Worm (Caenorhabditis elegans) whole organism, young adult: ENCODE results near the gene taf-3.

Experiments used
- B0261.1 ChIP-seq: sonication (generic microtip); optimal IDR thresholded peaks from 2 replicates; lab custom pipeline; 2016; ENCODE audit warnings: mild to moderate bottlenecking, missing genetic modification characterization, moderate library complexity, missing compliant biosample characterization
- C06A6.2 ChIP-seq: fragments of 200-800 bp; sonication (Bioruptor generic); conservative IDR thresholded peaks from 2 replicates; pipeline ENCODE4 v1.3.6; 2022; ENCODE audit warnings: missing genetic modification characterization, missing compliant biosample characterization
- D2030.7 ChIP-seq: fragments of 200-800 bp; sonication (Bioruptor generic); IDR thresholded peaks from 2 replicates; pipeline ENCODE4 v1.3.6; 2022; ENCODE audit warnings: missing genetic modification reagents, missing genetic modification characterization, missing compliant biosample characterization
- F22D6.2 ChIP-seq: sonication (generic microtip); optimal IDR thresholded peaks from 2 replicates; lab custom pipeline; 2016; ENCODE audit warnings: mild to moderate bottlenecking, missing genetic modification characterization, missing compliant biosample characterization
- F52B5.7 ChIP-seq: sonication (generic microtip); optimal IDR thresholded peaks from 2 replicates; lab custom pipeline; 2016; ENCODE audit warnings: mild to moderate bottlenecking, missing genetic modification characterization, missing compliant biosample characterization
- F55B11.4 ChIP-seq: sonication (generic microtip); optimal IDR thresholded peaks from 2 replicates; lab custom pipeline; 2016; ENCODE audit warnings: missing compliant biosample characterization, missing genetic modification characterization, borderline replicate concordance; ENCODE audit not compliant: insufficient read depth
- K11D2.4 ChIP-seq: fragments of 200-800 bp; sonication (Bioruptor generic); IDR thresholded peaks from 2 replicates; pipeline ENCODE4 v1.3.6; 2022; ENCODE audit warnings: missing genetic modification reagents, missing genetic modification characterization, missing compliant biosample characterization
- K12H6.12 ChIP-seq: fragments of 200-800 bp; sonication (Bioruptor generic); optimal IDR thresholded peaks from 2 replicates; lab custom pipeline; 2018; ENCODE audit warnings: mild to moderate bottlenecking, missing genetic modification characterization, missing compliant biosample characterization
- akir-1 ChIP-seq: fragments of 200-800 bp; sonication (Bioruptor generic); optimal IDR thresholded peaks from 2 replicates; lab custom pipeline; 2018; ENCODE audit warnings: mild to moderate bottlenecking, missing genetic modification characterization, moderate library complexity, missing compliant biosample characterization
- athp-1 ChIP-seq: sonication (generic microtip); optimal IDR thresholded peaks from 2 replicates; lab custom pipeline; 2017; ENCODE audit warnings: mild to moderate bottlenecking, missing genetic modification characterization, missing compliant biosample characterization
- attf-6 ChIP-seq: fragments of 200-800 bp; sonication (Bioruptor generic); IDR thresholded peaks from 2 replicates; pipeline ENCODE4 v1.3.6; 2022; ENCODE audit warnings: missing genetic modification reagents, missing genetic modification characterization, missing compliant biosample characterization
- cebp-1 ChIP-seq, 2 experiments: fragments of 200-800 bp in 1 of 2; sonication (Bioruptor generic) in 1 of 2; sonication (generic microtip) in 1 of 2; IDR thresholded peaks in 1 of 2; optimal IDR thresholded peaks in 1 of 2; 2 replicates each; pipeline versions ENCODE4 v1.3.6 to Lab custom; 2017 to 2022; ENCODE audit warnings: missing compliant biosample characterization in 2 of 2, missing genetic modification characterization in 2 of 2, mild to moderate bottlenecking in 1 of 2, missing genetic modification reagents in 1 of 2, moderate library complexity in 1 of 2
- ceh-100 ChIP-seq: fragments of 200-800 bp; sonication (Bioruptor generic); IDR thresholded peaks from 2 replicates; pipeline ENCODE4 v1.3.6; 2022; ENCODE audit warnings: missing genetic modification reagents, missing genetic modification characterization, missing compliant biosample characterization
- ceh-58 ChIP-seq: fragments of 200-800 bp; sonication (Bioruptor generic); IDR thresholded peaks from 2 replicates; pipeline ENCODE4 v1.3.6; 2022; ENCODE audit warnings: missing genetic modification characterization, missing compliant biosample characterization
- dox-1 ChIP-seq: fragments of 200-800 bp; sonication (Bioruptor generic); IDR thresholded peaks from 2 replicates; pipeline ENCODE4 v1.3.6; 2022; ENCODE audit warnings: missing genetic modification reagents, missing genetic modification characterization, missing compliant biosample characterization
- egrh-3 ChIP-seq: fragments of 200-800 bp; sonication (Bioruptor generic); IDR thresholded peaks from 2 replicates; pipeline ENCODE4 v1.3.6; 2022; ENCODE audit warnings: missing genetic modification reagents, missing genetic modification characterization, missing compliant biosample characterization
- gei-17 ChIP-seq: fragments of 200-800 bp; sonication (Bioruptor generic); optimal IDR thresholded peaks from 2 replicates; lab custom pipeline; 2018; ENCODE audit warnings: mild to moderate bottlenecking, missing genetic modification characterization, missing compliant biosample characterization
- hlh-12 ChIP-seq: sonication (generic microtip); optimal IDR thresholded peaks from 2 replicates; lab custom pipeline; 2016; ENCODE audit warnings: missing genetic modification characterization, missing compliant biosample characterization
- hmg-1.2 ChIP-seq: fragments of 200-800 bp; sonication (Bioruptor generic); IDR thresholded peaks from 2 replicates; pipeline ENCODE4 v1.3.6; 2022; ENCODE audit warnings: missing genetic modification reagents, missing genetic modification characterization, missing compliant biosample characterization
- hsf-1 ChIP-seq: fragments of 200-800 bp; sonication (Bioruptor generic); IDR thresholded peaks from 2 replicates; pipeline ENCODE4 v1.3.6; 2022; ENCODE audit warnings: missing genetic modification reagents, missing genetic modification characterization, missing compliant biosample characterization
- lag-1 ChIP-seq: fragments of 200-800 bp; sonication (Bioruptor generic); IDR thresholded peaks from 2 replicates; pipeline ENCODE4 v1.3.6; 2022; ENCODE audit warnings: missing genetic modification reagents, missing genetic modification characterization, missing compliant biosample characterization
- let-607 ChIP-seq, 2 experiments: fragments of 200-800 bp in 1 of 2; sonication (Bioruptor generic) in 1 of 2; sonication (generic microtip) in 1 of 2; optimal IDR thresholded peaks; 2 replicates each; lab custom pipeline; 2016 to 2018; ENCODE audit warnings: mild to moderate bottlenecking in 2 of 2, missing compliant biosample characterization in 2 of 2, missing genetic modification characterization in 2 of 2, moderate library complexity in 2 of 2, missing genotype in 1 of 2
- lir-1 ChIP-seq: fragments of 200-800 bp; sonication (Bioruptor generic); conservative IDR thresholded peaks from 2 replicates; pipeline ENCODE4 v1.3.6; 2022; ENCODE audit warnings: missing genetic modification reagents, missing genetic modification characterization, missing compliant biosample characterization
- lsy-27 ChIP-seq: sonication (generic microtip); optimal IDR thresholded peaks from 2 replicates; lab custom pipeline; 2017; ENCODE audit warnings: missing genetic modification characterization, mild to moderate bottlenecking, missing compliant biosample characterization, antibody characterized with exemption, missing genotype, borderline replicate concordance; ENCODE audit not compliant: insufficient read depth
- madf-10 ChIP-seq: sonication (generic microtip); optimal IDR thresholded peaks from 2 replicates; lab custom pipeline; 2016; ENCODE audit warnings: mild to moderate bottlenecking, missing genetic modification characterization, missing compliant biosample characterization
- mcd-1 ChIP-seq: fragments of 200-800 bp; sonication (Bioruptor generic); IDR thresholded peaks from 2 replicates; pipeline ENCODE4 v1.3.6; 2022; ENCODE audit warnings: missing genetic modification reagents, missing genetic modification characterization, missing compliant biosample characterization
- mel-28 ChIP-seq: sonication (generic microtip); optimal IDR thresholded peaks from 2 replicates; lab custom pipeline; 2016; ENCODE audit warnings: borderline replicate concordance, mild to moderate bottlenecking, missing genetic modification characterization, missing compliant biosample characterization
- nfyb-1 ChIP-seq: fragments of 200-800 bp; sonication (Bioruptor generic); IDR thresholded peaks from 2 replicates; pipeline ENCODE4 v1.3.6; 2022; ENCODE audit warnings: missing genetic modification reagents, missing genetic modification characterization, missing compliant biosample characterization
- nhr-90 ChIP-seq: sonication (generic microtip); optimal IDR thresholded peaks from 2 replicates; lab custom pipeline; 2016; ENCODE audit warnings: missing genotype, mild to moderate bottlenecking, missing genetic modification characterization, missing compliant biosample characterization
- rec-8 ChIP-seq, 2 experiments: sonication (generic microtip); optimal IDR thresholded peaks; 2 replicates each; lab custom pipeline; 2016; ENCODE audit warnings: mild to moderate bottlenecking in 2 of 2, missing genetic modification characterization in 2 of 2, missing genetic modification reagents in 2 of 2, missing genotype in 2 of 2, missing biosample characterization in 1 of 2, missing compliant biosample characterization in 1 of 2, moderate library complexity in 1 of 2
- repo-1 ChIP-seq: sonication (generic microtip); optimal IDR thresholded peaks from 2 replicates; lab custom pipeline; 2017; ENCODE audit warnings: mild to moderate bottlenecking, missing genetic modification characterization, missing compliant biosample characterization
- sea-2 ChIP-seq: fragments of 200-800 bp; sonication (Bioruptor generic); IDR thresholded peaks from 2 replicates; pipeline ENCODE4 v1.3.6; 2022; ENCODE audit warnings: missing genetic modification characterization, missing compliant biosample characterization
- somi-1 ChIP-seq: fragments of 200-800 bp; sonication (Bioruptor generic); optimal IDR thresholded peaks from 2 replicates; lab custom pipeline; 2018; ENCODE audit warnings: mild to moderate bottlenecking, missing genetic modification characterization, missing compliant biosample characterization
- tlf-1 ChIP-seq: fragments of 200-800 bp; sonication (Bioruptor generic); optimal IDR thresholded peaks from 2 replicates; lab custom pipeline; 2018; ENCODE audit warnings: mild to moderate bottlenecking, missing genetic modification characterization, missing compliant biosample characterization
- zfh-2 ChIP-seq: fragments of 200-800 bp; sonication (Bioruptor generic); conservative IDR thresholded peaks from 2 replicates; pipeline ENCODE4 v1.3.6; 2022; ENCODE audit warnings: missing genetic modification reagents, missing genetic modification characterization, missing compliant biosample characterization
- ztf-18 ChIP-seq: sonication (generic microtip); optimal IDR thresholded peaks from 2 replicates; lab custom pipeline; 2016; ENCODE audit warnings: missing genotype, mild to moderate bottlenecking, missing genetic modification characterization, missing compliant biosample characterization

Gene taf-3

DNA sequence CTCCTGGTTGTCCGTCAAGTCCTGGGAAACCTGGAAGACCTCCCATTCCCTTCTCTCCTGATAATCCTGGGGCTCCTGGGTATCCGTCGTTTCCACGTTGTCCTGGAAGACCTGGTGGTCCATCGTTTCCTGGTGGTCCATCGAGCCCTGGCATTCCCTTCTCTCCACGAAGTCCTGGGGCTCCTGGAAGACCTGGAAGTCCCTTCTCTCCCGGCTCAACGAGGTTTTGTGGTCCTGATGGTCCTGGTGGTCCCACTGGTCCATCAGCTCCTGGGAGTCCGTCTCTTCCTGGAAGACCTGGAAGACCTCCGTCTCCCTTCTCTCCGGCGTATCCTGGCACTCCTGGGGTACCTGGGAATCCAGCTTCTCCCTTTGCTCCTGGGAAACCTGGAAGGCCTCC lies 49.7 kb downstream of the taf-3 start:
- TF ChIP-seq madf-10, result no peak
- TF ChIP-seq zfh-2, result peak; percentile 67
- no peak for TF ChIP-seq hlh-12
- no peak for TF ChIP-seq tlf-1 (GFP tag; lab: Kevin White, UChicago)
- no peak for TF ChIP-seq akir-1 (GFP tag; lab: Kevin White, UChicago)
- no peak for TF ChIP-seq lsy-27 (tag; lab: Kevin White, UChicago)
- TF ChIP-seq egrh-3 (GFP tag; lab: Robert Waterston, UW), result peak; percentile 70; the same call in 1 of the 2 replicates
- TF ChIP-seq sea-2, result no peak
- no peak for TF ChIP-seq K11D2.4 (GFP tag; lab: Robert Waterston, UW)
- 0 out of 2 replicates have a peak, but pooled peaks have one; percentile 19 for TF ChIP-seq mcd-1
- TF ChIP-seq nfyb-1 (GFP tag; lab: Robert Waterston, UW), result no peak
- no peak for TF ChIP-seq hsf-1
- TF ChIP-seq athp-1 (tag; lab: Kevin White, UChicago), result no peak

DNA sequence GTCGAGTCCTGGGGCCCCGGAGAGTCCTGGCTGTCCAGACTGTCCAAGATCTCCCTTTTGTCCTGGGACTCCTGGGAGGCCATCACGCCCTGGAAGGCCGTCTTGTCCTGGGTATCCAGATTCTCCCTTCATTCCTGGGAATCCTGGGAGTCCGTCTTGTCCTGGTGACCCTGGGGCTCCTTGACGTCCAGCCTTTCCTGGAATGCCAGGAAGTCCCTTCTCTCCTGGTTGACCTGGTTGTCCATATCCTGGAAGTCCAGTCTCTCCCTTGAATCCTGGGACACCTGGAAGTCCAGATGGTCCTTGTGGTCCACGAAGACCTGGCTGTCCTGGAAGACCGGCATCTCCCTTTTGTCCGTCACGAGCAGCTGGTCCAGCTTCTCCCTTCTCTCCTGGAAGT lies 50.8 kb downstream of the taf-3 start:
- TF ChIP-seq ztf-18, result no peak
- TF ChIP-seq attf-6 (GFP tag; lab: Robert Waterston, UW), result no peak
- no peak for TF ChIP-seq nhr-90 (tag; lab: Kevin White, UChicago)
- peak; percentile 5; the same call in 1 of the 2 replicates for TF ChIP-seq egrh-3 (GFP tag; lab: Robert Waterston, UW)
- TF ChIP-seq K12H6.12 (tag; lab: Kevin White, UChicago), result no peak
- TF ChIP-seq D2030.7, result 0 out of 2 replicates have a peak, but pooled peaks have one; percentile 15
- 0 out of 2 replicates have a peak, but pooled peaks have one; percentile 40 for TF ChIP-seq dox-1 (GFP tag; lab: Robert Waterston, UW)
- no peak for TF ChIP-seq lir-1 (GFP tag; lab: Robert Waterston, UW)
- TF ChIP-seq zfh-2, result peak; percentile 59
- no peak for TF ChIP-seq lag-1
- 0 out of 2 replicates have a peak, but pooled peaks have one; percentile 6 for TF ChIP-seq ceh-58

DNA sequence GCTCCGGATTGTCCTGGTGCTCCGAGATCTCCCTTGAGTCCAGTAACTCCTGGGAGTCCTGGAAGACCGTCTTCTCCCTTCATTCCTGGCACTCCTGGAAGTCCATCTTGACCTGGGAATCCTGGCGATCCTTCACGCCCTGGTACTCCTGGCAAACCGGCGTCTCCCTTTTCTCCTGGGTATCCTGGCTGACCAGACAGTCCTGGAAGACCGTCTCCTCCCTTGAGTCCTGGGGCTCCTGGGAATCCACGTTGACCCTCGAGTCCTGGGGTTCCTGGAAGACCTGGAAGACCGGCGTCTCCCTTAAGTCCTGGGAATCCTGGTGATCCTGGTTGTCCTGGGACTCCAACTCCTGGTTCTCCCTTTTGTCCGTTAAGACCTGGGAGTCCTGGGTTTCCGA lies 51.8 kb downstream of the taf-3 start:
- 0 out of 2 replicates have a peak, but pooled peaks have one; percentile 23 for TF ChIP-seq mcd-1
- TF ChIP-seq egrh-3 (GFP tag; lab: Robert Waterston, UW), result peak; percentile 33; the same call in 1 of the 2 replicates
- no peak for TF ChIP-seq somi-1
- peak; percentile 59; the same call in 1 of the 2 replicates for TF ChIP-seq zfh-2
- no peak for TF ChIP-seq F52B5.7
- TF ChIP-seq hmg-1.2 (GFP tag; lab: Robert Waterston, UW), result no peak
- TF ChIP-seq F55B11.4, result no peak

DNA sequence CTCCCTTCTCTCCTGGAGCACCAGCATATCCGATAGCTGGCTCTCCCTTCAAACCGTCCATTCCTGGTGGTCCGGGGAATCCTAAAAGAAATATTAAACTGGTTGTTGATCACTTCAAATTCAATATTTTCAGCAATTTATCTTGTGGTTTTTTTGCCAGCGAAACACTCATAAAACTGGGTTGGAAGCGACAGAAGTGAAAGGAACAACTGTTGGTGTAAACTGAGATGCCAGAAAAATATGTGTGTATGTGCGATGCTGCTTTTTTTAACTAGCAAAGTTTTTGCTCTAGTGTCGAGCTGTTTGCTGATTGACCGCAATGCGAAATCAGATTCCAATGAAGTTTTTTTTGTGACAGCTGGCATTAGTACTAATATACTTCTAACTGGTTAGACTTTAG lies 55.0 kb downstream of the taf-3 start:
- TF ChIP-seq repo-1 (tag; lab: Kevin White, UChicago) (no peak), B0261.1 (tag; lab: Kevin White, UChicago) (no peak), let-607 (tag; optimal IDR thresholded peaks at IDR 0.05; lab: Kevin White, UChicago) (no peak), mel-28 (tag; lab: Kevin White, UChicago) (no peak), cebp-1 (GFP tag; IDR thresholded peaks at IDR 0.05; lab: Robert Waterston, UW) (no peak), cebp-1 (tag; optimal IDR thresholded peaks at IDR 0.05; lab: Kevin White, UChicago) (no peak), C06A6.2 (GFP tag; lab: Robert Waterston, UW) (no peak), gei-17 (GFP tag; lab: Kevin White, UChicago) (no peak), F22D6.2 (tag; lab: Kevin White, UChicago) (no peak), rec-8 (tag; optimal IDR thresholded peaks at IDR 0.05; lab: Kevin White, UChicago) (no peak), ceh-100 (GFP tag; lab: Robert Waterston, UW) (no peak)
- TF ChIP-seq, all 124 proteins: peak for 0
